Worm (Caenorhabditis elegans) whole organism, mixed stage, embryonic: ENCODE data around the gene cysl-2.

Experiments
- M03D4.4 ChIP-seq: sonication (generic microtip); optimal IDR thresholded peaks from 2 replicates; lab custom pipeline; 2017; ENCODE audit warnings: mild to moderate bottlenecking, missing genetic modification characterization, missing compliant biosample characterization
- bed-3 ChIP-seq: fragments of 200-800 bp; sonication (Bioruptor generic); optimal IDR thresholded peaks from 3 replicates; lab custom pipeline; 2018; ENCODE audit warnings: mild to moderate bottlenecking, missing genetic modification characterization, moderate library complexity, missing compliant biosample characterization
- blmp-1 ChIP-seq: fragments of 150-350 bp; optimal IDR thresholded peaks from 2 replicates; lab custom pipeline; 2014; ENCODE audit warnings: missing biosample characterization, missing genetic modification characterization
- ceh-39 ChIP-seq: fragments of 150-350 bp; optimal IDR thresholded peaks from 2 replicates; lab custom pipeline; 2014; ENCODE audit warnings: missing biosample characterization, missing genetic modification characterization
- ceh-43 ChIP-seq: fragments of 200-800 bp; sonication (Bioruptor generic); optimal IDR thresholded peaks from 2 replicates; lab custom pipeline; 2018; ENCODE audit warnings: mild to moderate bottlenecking, missing genetic modification characterization, moderate library complexity, missing compliant biosample characterization
- ceh-83 ChIP-seq: fragments of 200-800 bp; sonication (Bioruptor generic); optimal IDR thresholded peaks from 2 replicates; lab custom pipeline; 2018; ENCODE audit warnings: mild to moderate bottlenecking, missing genetic modification characterization, missing compliant biosample characterization
- ces-1 ChIP-seq: fragments of 150-350 bp; optimal IDR thresholded peaks from 2 replicates; lab custom pipeline; 2014; ENCODE audit warnings: missing biosample characterization, missing genetic modification reagents, missing genetic modification characterization
- drap-1 ChIP-seq: fragments of 200-800 bp; sonication (Bioruptor generic); optimal IDR thresholded peaks from 3 replicates; lab custom pipeline; 2018; ENCODE audit warnings: mild to moderate bottlenecking, missing genetic modification characterization, missing compliant biosample characterization
- elt-1 ChIP-seq: sonication (generic microtip); optimal IDR thresholded peaks from 2 replicates; lab custom pipeline; 2017; ENCODE audit warnings: missing genetic modification characterization, mild to moderate bottlenecking, missing compliant biosample characterization, antibody characterized with exemption, moderate library complexity, borderline replicate concordance; ENCODE audit not compliant: insufficient read depth
- flh-1 ChIP-seq: fragments of 200-800 bp; sonication (Bioruptor generic); optimal IDR thresholded peaks from 2 replicates; lab custom pipeline; 2018; ENCODE audit warnings: mild to moderate bottlenecking, missing genetic modification characterization, moderate library complexity, missing compliant biosample characterization
- ham-2 ChIP-seq: fragments of 200-800 bp; sonication (Bioruptor generic); optimal IDR thresholded peaks from 2 replicates; lab custom pipeline; 2018; ENCODE audit warnings: mild to moderate bottlenecking, missing genetic modification characterization, missing compliant biosample characterization
- hlh-1 ChIP-seq: fragments of 150-350 bp; optimal IDR thresholded peaks from 2 replicates; lab custom pipeline; 2014; ENCODE audit warnings: missing biosample characterization, missing genetic modification reagents, missing genetic modification characterization
- lin-13 ChIP-seq: fragments of 150-350 bp; optimal IDR thresholded peaks from 2 replicates; lab custom pipeline; 2014; ENCODE audit warnings: missing biosample characterization, missing genetic modification characterization
- lin-32 ChIP-seq: fragments of 200-800 bp; sonication (Bioruptor generic); optimal IDR thresholded peaks from 2 replicates; lab custom pipeline; 2018; ENCODE audit warnings: mild to moderate bottlenecking, missing genetic modification characterization, missing compliant biosample characterization
- lsy-2 ChIP-seq: fragments of 150-350 bp; optimal IDR thresholded peaks from 2 replicates; lab custom pipeline; 2014; ENCODE audit warnings: missing biosample characterization, missing genetic modification characterization
- mab-5 ChIP-seq: fragments of 150-350 bp; optimal IDR thresholded peaks from 2 replicates; lab custom pipeline; 2014; ENCODE audit warnings: missing biosample characterization, missing genetic modification characterization
- mep-1 ChIP-seq: fragments of 150-350 bp; optimal IDR thresholded peaks from 2 replicates; lab custom pipeline; 2017; ENCODE audit warnings: missing biosample characterization, missing genetic modification reagents, missing genetic modification characterization, inconsistent platforms
- mls-2 ChIP-seq: sonication (generic microtip); optimal IDR thresholded peaks from 2 replicates; lab custom pipeline; 2016; ENCODE audit warnings: mild to moderate bottlenecking, missing genetic modification characterization, moderate library complexity, missing compliant biosample characterization
- nhr-12 ChIP-seq: fragments of 150-350 bp; optimal IDR thresholded peaks from 2 replicates; lab custom pipeline; 2014; ENCODE audit warnings: missing biosample characterization, missing genetic modification characterization
- nhr-237 ChIP-seq: fragments of 150-350 bp; optimal IDR thresholded peaks from 2 replicates; lab custom pipeline; 2014; ENCODE audit warnings: missing biosample characterization, missing genetic modification characterization
- nhr-28 ChIP-seq: fragments of 150-350 bp; optimal IDR thresholded peaks from 2 replicates; lab custom pipeline; 2014; ENCODE audit warnings: missing biosample characterization, missing genetic modification characterization
- nhr-76 ChIP-seq: sonication (generic microtip); optimal IDR thresholded peaks from 2 replicates; lab custom pipeline; 2017; ENCODE audit warnings: missing biosample characterization, missing genetic modification characterization
- sem-2 ChIP-seq: fragments of 200-800 bp; sonication (Bioruptor generic); optimal IDR thresholded peaks from 2 replicates; lab custom pipeline; 2018; ENCODE audit warnings: mild to moderate bottlenecking, missing genetic modification characterization, missing compliant biosample characterization
- snpc-4 ChIP-seq: fragments of 150-350 bp; optimal IDR thresholded peaks from 2 replicates; lab custom pipeline; 2014; ENCODE audit warnings: missing biosample characterization, missing genetic modification characterization
- sptf-1 ChIP-seq: sonication (generic microtip); optimal IDR thresholded peaks from 2 replicates; lab custom pipeline; 2017; ENCODE audit warnings: mild to moderate bottlenecking, missing genetic modification characterization, moderate library complexity, missing compliant biosample characterization
- tbx-8 ChIP-seq: fragments of 200-800 bp; sonication (Bioruptor generic); optimal IDR thresholded peaks from 2 replicates; lab custom pipeline; 2018; ENCODE audit warnings: mild to moderate bottlenecking, missing genetic modification characterization, moderate library complexity, missing compliant biosample characterization
- unc-120 ChIP-seq: sonication (generic microtip); optimal IDR thresholded peaks from 2 replicates; lab custom pipeline; 2017; ENCODE audit warnings: missing genetic modification characterization, missing compliant biosample characterization; ENCODE audit not compliant: poor library complexity, severe bottlenecking
- unc-39 ChIP-seq: fragments of 150-350 bp; optimal IDR thresholded peaks from 2 replicates; lab custom pipeline; 2014; ENCODE audit warnings: missing biosample characterization, missing genetic modification characterization
- unc-62 ChIP-seq: fragments of 150-350 bp; optimal IDR thresholded peaks from 2 replicates; lab custom pipeline; 2014; ENCODE audit warnings: missing biosample characterization, missing genetic modification reagents, missing genetic modification characterization
- zip-8 ChIP-seq: fragments of 150-350 bp; optimal IDR thresholded peaks from 2 replicates; lab custom pipeline; 2014; ENCODE audit warnings: missing biosample characterization, missing genetic modification characterization
- ztf-11 ChIP-seq: fragments of 150-350 bp; optimal IDR thresholded peaks from 2 replicates; lab custom pipeline; 2014; ENCODE audit warnings: missing biosample characterization, missing genetic modification characterization

Gene cysl-2

DNA sequence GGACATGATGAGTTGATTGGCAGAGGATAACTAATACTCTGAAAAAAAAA is at the start of gene cysl-2:
TSS of gene cysl-2 (minus strand) at position 38 of the 50 bp plus-strand sequence.
- TF ChIP-seq unc-62 (GFP tag; lab: Kevin White, UChicago) (no peak), ham-2 (GFP tag; lab: Kevin White, UChicago) (no peak), M03D4.4 (tag; lab: Kevin White, UChicago) (no peak), hlh-1 (tag; lab: Kevin White, UChicago) (no peak), tbx-8 (GFP tag; lab: Kevin White, UChicago) (no peak)

DNA sequence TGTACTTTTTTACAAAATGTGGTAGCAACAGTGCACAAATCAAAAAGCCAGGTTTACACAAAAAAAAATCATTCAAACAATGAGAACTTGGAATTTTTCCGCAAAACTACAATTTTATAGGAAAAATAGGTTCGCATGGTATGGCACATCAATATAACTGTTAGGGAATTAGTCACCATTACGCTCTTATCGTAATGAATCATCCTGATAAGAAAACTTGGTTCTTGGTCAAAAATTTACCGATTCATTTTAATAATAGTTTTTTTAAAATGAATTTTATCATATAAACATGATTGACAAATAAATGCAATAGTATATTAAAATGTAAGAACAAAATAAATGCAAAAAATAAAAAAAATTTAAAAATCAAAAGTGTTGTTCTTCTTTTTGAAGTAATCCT is 46.3 kb upstream of the cysl-2 start:
- TF ChIP-seq unc-120 (tag; lab: Kevin White, UChicago), result no peak
- TF ChIP-seq tbx-8 (GFP tag; lab: Kevin White, UChicago), result no peak
- no peak for TF ChIP-seq blmp-1 (tag; lab: Kevin White, UChicago)
- TF ChIP-seq nhr-28 (tag; lab: Kevin White, UChicago), result no peak
- TF ChIP-seq lsy-2 (tag; lab: Kevin White, UChicago), result no peak

DNA sequence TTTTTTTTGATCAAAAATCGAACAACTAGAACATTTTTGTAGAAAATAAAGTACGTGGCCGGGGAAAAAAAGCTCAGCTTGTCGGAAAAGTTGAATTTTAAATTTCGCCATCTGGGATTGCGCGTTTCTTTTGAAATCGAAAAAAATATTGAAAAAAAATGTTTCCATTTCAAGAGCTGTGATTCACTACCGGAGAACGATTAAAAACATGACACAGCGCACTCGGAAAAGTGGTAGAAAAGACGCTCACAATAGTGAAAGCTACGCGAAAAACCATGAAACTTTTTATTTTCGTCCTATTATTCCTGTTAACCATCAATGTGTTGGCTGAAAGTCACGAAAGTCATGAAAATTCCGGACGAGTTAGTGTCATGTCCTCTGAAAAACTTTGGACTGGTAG is 43.5 kb upstream of the cysl-2 start, which contains the start of the genes clec-147 and C04H5.7:
TSS of gene clec-147 (minus strand) at position 101 of the 400 bp plus-strand sequence.
TSS of gene C04H5.7 (plus strand) at position 219 of the 400 bp plus-strand sequence.
- TF ChIP-seq lin-13 (tag; lab: Kevin White, UChicago), result no peak
- TF ChIP-seq lin-32 (GFP tag; lab: Kevin White, UChicago), result no peak
- TF ChIP-seq M03D4.4 (tag; lab: Kevin White, UChicago), result no peak
- TF ChIP-seq ham-2 (GFP tag; lab: Kevin White, UChicago), result no peak
- no peak for TF ChIP-seq tbx-8 (GFP tag; lab: Kevin White, UChicago)
- no peak for TF ChIP-seq mab-5 (tag; lab: Kevin White, UChicago)
- no peak for TF ChIP-seq nhr-12 (tag; lab: Kevin White, UChicago)
- no peak for TF ChIP-seq ceh-83 (GFP tag; lab: Kevin White, UChicago)
- TF ChIP-seq blmp-1 (tag; lab: Kevin White, UChicago), result no peak
- TF ChIP-seq unc-62 (GFP tag; lab: Kevin White, UChicago), result no peak
- TF ChIP-seq unc-39 (tag; lab: Kevin White, UChicago), result no peak
- TF ChIP-seq zip-8, result no peak

DNA sequence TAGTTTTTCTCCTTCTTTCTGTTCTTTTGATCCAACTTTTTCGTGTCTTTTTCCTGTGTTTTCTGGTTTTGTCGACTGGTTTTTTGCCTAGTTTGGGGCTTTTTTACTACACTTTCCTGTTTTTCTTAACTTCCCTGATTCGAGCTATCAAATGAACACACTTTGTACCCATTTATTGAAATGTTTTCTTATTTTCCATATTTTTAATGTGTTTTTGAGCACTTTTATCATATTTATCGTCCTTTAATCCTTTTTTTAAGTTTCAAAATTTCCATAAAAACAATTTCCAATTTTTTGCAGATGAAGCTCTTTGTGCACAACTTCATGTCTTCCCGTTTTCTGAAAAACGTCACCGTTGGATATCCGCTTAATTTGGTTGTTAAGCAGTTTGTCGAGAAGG is 39.7 kb upstream of the cysl-2 start, which contains the start of gene C04H5.1:
TSS of gene C04H5.1 (plus strand) at position 301 of the 400 bp plus-strand sequence.
- TF ChIP-seq ham-2 (GFP tag; lab: Kevin White, UChicago) (no peak), sem-2 (GFP tag; lab: Kevin White, UChicago) (no peak), bed-3 (GFP tag; lab: Kevin White, UChicago) (no peak), elt-1 (tag; lab: Kevin White, UChicago) (no peak), blmp-1 (tag; lab: Kevin White, UChicago) (no peak), mep-1 (no peak)

DNA sequence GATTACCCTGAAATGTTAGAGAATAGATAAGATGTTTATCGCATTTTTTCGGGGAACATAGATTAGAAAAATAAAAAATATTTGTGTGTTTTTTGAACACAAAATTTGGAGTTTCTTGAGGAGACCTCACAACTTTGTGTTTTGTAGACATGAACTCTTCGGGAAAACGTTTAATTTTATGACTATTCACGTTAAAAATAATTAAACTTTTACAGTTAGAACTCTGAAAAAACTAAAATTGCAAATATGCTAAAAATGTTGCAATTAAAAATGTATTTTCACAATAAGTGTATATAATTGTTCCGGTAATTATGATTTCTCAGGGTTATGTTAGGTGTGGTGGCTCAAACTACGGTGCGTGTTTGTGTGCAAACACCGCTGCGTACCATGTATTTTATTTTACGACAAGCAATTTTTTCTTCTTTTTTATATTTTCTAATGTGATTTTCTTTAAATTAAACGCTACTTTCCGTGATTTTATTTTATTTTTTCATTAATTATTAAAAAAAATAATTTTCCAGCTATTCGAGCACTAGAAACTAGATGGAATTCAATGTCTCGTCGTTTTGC is 34.1 kb upstream of the cysl-2 start, which contains the start of the genes F57C2.5 and spat-1:
TSS of gene F57C2.5 (minus strand) at position 7 of the 570 bp plus-strand sequence.
TSS of gene spat-1 (plus strand) at position 520 of the 570 bp plus-strand sequence.
- peak; percentile 31 for TF ChIP-seq unc-120 (tag; lab: Kevin White, UChicago)
- peak; percentile 20 for TF ChIP-seq mep-1
- peak; percentile 49 for TF ChIP-seq lin-32 (GFP tag; lab: Kevin White, UChicago)
- TF ChIP-seq drap-1 (GFP tag; lab: Kevin White, UChicago), result peak; percentile 51
- peak; percentile 31 for TF ChIP-seq bed-3 (GFP tag; lab: Kevin White, UChicago)
- TF ChIP-seq sptf-1 (tag; lab: Kevin White, UChicago), result peak; percentile 83
- no peak for TF ChIP-seq ceh-39 (tag; lab: Kevin White, UChicago)
- peak; percentile 61 for TF ChIP-seq nhr-237 (tag; lab: Kevin White, UChicago)
- TF ChIP-seq mab-5 (tag; lab: Kevin White, UChicago), result no peak
- TF ChIP-seq ceh-83 (GFP tag; lab: Kevin White, UChicago), result no peak
- peak; percentile 85 for TF ChIP-seq ceh-43
- no peak for TF ChIP-seq snpc-4 (tag; lab: Kevin White, UChicago)
- TF ChIP-seq ces-1 (GFP tag; lab: Kevin White, UChicago), result peak; percentile 87
- TF ChIP-seq sem-2 (GFP tag; lab: Kevin White, UChicago), result no peak
- peak; percentile 54 for TF ChIP-seq lin-13 (tag; lab: Kevin White, UChicago)
- no peak for TF ChIP-seq ztf-11 (tag; lab: Kevin White, UChicago)
- TF ChIP-seq nhr-76 (tag; lab: Kevin White, UChicago), result no peak
- TF ChIP-seq blmp-1 (tag; lab: Kevin White, UChicago), result no peak
- peak; percentile 95 for TF ChIP-seq lsy-2 (tag; lab: Kevin White, UChicago)
- peak; percentile 32 for TF ChIP-seq mls-2
- no peak for TF ChIP-seq flh-1
- peak; percentile 40 for TF ChIP-seq M03D4.4 (tag; lab: Kevin White, UChicago)
